Worm (Caenorhabditis elegans) whole organism, early embryonic: ENCODE results near the gene srbc-42.

Experiments used
- aly-1 ChIP-seq: sonication (generic microtip); optimal IDR thresholded peaks from 2 replicates; lab custom pipeline; 2016; ENCODE audit warnings: missing genetic modification characterization, missing compliant biosample characterization
- hmg-4 ChIP-seq: fragments of 200-800 bp; sonication (Bioruptor generic); optimal IDR thresholded peaks from 2 replicates; lab custom pipeline; 2018; ENCODE audit warnings: mild to moderate bottlenecking, missing genetic modification characterization, missing compliant biosample characterization
- hnd-1 ChIP-seq: sonication (generic microtip); optimal IDR thresholded peaks from 2 replicates; lab custom pipeline; 2016; ENCODE audit warnings: missing genetic modification characterization, missing compliant biosample characterization
- sea-1 ChIP-seq: fragments of 200-800 bp; sonication (Bioruptor generic); conservative IDR thresholded peaks from 2 replicates; pipeline ENCODE4 v1.3.6; 2022; ENCODE audit warnings: missing genetic modification characterization, missing compliant biosample characterization
- tbx-11 ChIP-seq: fragments of 200-800 bp; sonication (Bioruptor generic); IDR thresholded peaks from 2 replicates; pipeline ENCODE4 v1.3.6; 2022; ENCODE audit warnings: missing genetic modification characterization, missing compliant biosample characterization

DNA sequence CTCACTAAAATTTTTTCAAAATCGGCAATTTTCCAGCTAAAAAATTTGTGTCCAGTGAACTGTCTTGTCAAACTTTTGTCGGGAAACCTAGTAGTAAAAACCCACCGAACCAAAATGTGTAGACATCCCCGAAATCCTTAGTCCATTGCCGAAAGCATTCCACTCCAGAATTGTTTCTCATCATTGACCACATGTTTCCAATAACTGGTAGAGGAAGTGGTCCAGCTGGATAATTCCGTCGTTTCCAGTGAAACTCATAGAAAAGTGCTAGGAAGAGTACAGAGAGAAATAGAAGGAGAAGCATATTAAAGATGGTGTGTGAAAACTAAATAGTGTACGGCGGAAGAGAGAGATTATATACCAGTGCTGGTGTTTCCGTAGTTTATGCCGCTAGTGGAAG, 13.1 kb upstream of the srbc-42 start, which contains the start of gene cyp-33C12:
- TF ChIP-seq tbx-11 (GFP tag; lab: Robert Waterston, UW) (no peak), hmg-4 (GFP tag; lab: Kevin White, UChicago) (no peak), aly-1 (no peak), sea-1 (GFP tag; lab: Robert Waterston, UW) (no peak), hnd-1 (no peak)
